Worm (Caenorhabditis elegans): Measurements from ENCODE around the gene pdr-1.

Gene pdr-1

DNA sequence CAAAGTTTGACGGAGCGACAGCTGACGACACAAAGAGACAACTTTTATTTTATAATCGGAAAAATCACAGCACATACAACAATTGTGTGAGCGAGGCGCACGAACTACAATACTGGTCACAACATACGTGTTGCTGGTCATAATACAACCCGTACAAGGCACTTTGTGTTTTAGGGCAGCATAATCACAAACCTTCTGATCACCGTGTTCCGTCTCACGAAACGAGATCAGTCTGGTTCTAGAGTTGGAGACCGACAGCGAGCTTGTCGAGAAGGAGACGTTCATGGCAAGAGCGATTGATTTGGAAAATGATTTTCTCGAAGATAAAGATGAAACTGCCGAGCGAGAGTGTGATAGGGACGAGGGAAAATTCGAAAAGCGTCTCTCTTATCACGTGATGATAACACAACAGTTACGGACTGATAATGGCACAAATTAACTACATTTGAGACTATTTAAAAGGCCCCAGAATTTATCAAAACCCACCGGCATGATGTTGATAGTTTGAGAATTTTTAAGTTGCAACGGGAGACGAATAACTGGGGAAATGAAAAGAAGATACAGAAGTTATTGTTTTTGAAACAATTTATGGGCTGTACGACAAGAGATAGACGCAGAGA is 4.5 kb upstream of the pdr-1 start (continued):
- TF ChIP-seq elt-2 (tag; optimal IDR thresholded peaks at IDR 0.05) (peak; percentile 83), mef-2 (tag; optimal IDR thresholded peaks at IDR 0.05) (no peak), blmp-1 (tag; optimal IDR thresholded peaks at IDR 0.05) (peak; percentile 65), nhr-47 (tag; optimal IDR thresholded peaks at IDR 0.05) (no peak), unc-62 (GFP tag; optimal IDR thresholded peaks at IDR 0.05) (no peak), nhr-12 (tag; optimal IDR thresholded peaks at IDR 0.05) (no peak), lin-14 (GFP tag; optimal IDR thresholded peaks at IDR 0.05) (peak; percentile 25), snpc-4 (tag; optimal IDR thresholded peaks at IDR 0.05) (no peak), ceh-90 (tag; optimal IDR thresholded peaks at IDR 0.05) (no peak), nhr-90 (tag; optimal IDR thresholded peaks at IDR 0.05; ENCODE audit: poor library complexity) (peak; percentile 53), grh-1 (GFP tag; IDR thresholded peaks at IDR 0.05) (no peak), ztf-4 (tag; optimal IDR thresholded peaks at IDR 0.05) (no peak), elt-3 (tag; optimal IDR thresholded peaks at IDR 0.05) (peak in 3 of 6 experiments; percentile 52 to 70 (median 67)), pag-3 (tag; optimal IDR thresholded peaks at IDR 0.05; ENCODE audit: borderline replicate concordance, insufficient read depth) (no peak), hlh-17 (GFP tag; optimal IDR thresholded peaks at IDR 0.05; ENCODE audit: borderline replicate concordance) (no peak), isw-1 (GFP tag; IDR thresholded peaks at IDR 0.05) (no peak), mab-9 (GFP tag; IDR thresholded peaks at IDR 0.05) (no peak), hpl-2 (GFP tag; optimal IDR thresholded peaks at IDR 0.05) (no peak), sox-4 (tag; optimal IDR thresholded peaks at IDR 0.05) (no peak), ceh-88 (GFP tag; IDR thresholded peaks at IDR 0.05) (no peak), fkh-8 (tag; optimal IDR thresholded peaks at IDR 0.05) (no peak), ets-5 (GFP tag; IDR thresholded peaks at IDR 0.05) (no peak), zip-4 (GFP tag; optimal IDR thresholded peaks at IDR 0.05) (no peak), ceh-8 (GFP tag; optimal IDR thresholded peaks at IDR 0.05) (no peak), unc-130 (tag; optimal IDR thresholded peaks at IDR 0.05) (no peak), F16B12.6 (tag; optimal IDR thresholded peaks at IDR 0.05) (no peak), alr-1 (tag; optimal IDR thresholded peaks at IDR 0.05; ENCODE audit: borderline replicate concordance) (no peak), ces-1 (GFP tag; optimal IDR thresholded peaks at IDR 0.05) (no peak), zag-1 (tag; optimal IDR thresholded peaks at IDR 0.05) (no peak), efl-3 (GFP tag; optimal IDR thresholded peaks at IDR 0.05) (no peak), lsy-2 (tag; optimal IDR thresholded peaks at IDR 0.05) (no peak)

DNA sequence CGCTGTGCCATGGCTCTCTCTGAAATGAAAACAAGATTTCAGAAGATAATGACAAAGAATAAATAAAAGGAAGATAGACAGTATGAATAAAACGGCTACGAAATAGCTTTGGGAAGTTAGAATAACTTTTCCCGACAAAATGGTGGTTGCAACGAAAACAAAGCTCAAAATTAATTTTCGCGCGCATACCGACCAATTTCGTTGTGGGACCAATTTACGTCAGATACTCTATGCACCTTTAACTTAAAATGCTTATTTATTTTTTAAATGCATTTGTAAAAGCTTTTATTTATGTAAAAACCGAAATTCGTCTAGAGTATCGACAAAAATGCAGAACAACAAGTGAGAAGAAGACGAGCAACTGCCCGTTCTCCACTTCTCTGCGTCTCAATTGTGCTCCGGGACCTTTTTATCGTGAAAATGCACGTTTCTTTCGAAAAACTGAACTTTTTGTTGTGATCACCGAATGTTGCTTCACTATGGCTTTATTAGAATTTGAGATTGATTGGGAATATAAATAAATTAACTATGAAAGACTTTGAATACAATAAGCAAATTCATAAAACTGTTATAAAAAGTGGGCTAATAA is 3.1 kb upstream of the pdr-1 start, which contains the start of gene rml-1:
rml-1 (minus strand) TSS at position 19 of the 589 bp plus-strand sequence.
- TF ChIP-seq efl-1 (optimal IDR thresholded peaks at IDR 0.05) (peak; percentile 18 to 45), efl-1 (GFP tag; optimal IDR thresholded peaks at IDR 0.05 in 1 of 2) (peak in 1 of 2 experiments; percentile 54), dpl-1 (GFP tag; optimal IDR thresholded peaks at IDR 0.05) (peak in 2 of 3 experiments; percentile 0 to 58), mef-2 (tag; optimal IDR thresholded peaks at IDR 0.05) (no peak), lin-14 (GFP tag; optimal IDR thresholded peaks at IDR 0.05) (peak; percentile 26), lin-35 (GFP tag; optimal IDR thresholded peaks at IDR 0.05) (peak in 1 of 2 experiments; percentile 20)

DNA sequence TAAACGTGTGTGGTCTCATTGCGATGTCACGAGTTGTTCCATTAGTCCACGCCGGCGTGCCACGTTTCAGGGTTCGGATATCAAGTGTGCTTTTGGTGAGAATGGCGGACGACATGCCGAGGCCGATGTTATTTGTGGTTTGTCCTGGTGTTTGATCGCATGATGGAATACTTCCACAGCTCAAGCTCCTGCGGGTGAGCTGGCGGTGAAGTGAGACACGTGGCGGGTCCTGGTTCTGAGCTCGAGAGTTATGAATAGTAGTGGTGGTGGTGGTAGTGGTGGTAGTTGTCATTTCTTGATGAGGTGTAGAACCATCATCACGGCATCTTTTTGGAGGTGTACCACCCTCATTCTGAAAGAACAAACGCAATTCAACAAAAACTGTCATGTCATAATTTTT is 1.3 kb upstream of the pdr-1 start:
- TF ChIP-seq ceh-90 (tag; optimal IDR thresholded peaks at IDR 0.05): no peak
- no peak for TF ChIP-seq egl-27 (tag; optimal IDR thresholded peaks at IDR 0.05)
- no peak for TF ChIP-seq irx-1 (tag; optimal IDR thresholded peaks at IDR 0.05)
- TF ChIP-seq grh-1 (GFP tag; IDR thresholded peaks at IDR 0.05): no peak
- TF ChIP-seq nhr-237 (tag; optimal IDR thresholded peaks at IDR 0.05): no peak
- no peak for TF ChIP-seq ceh-63 (GFP tag; optimal IDR thresholded peaks at IDR 0.05)
- TF ChIP-seq mef-2 (tag; optimal IDR thresholded peaks at IDR 0.05): no peak
- no peak for TF ChIP-seq sup-37 (GFP tag; optimal IDR thresholded peaks at IDR 0.05)
- TF ChIP-seq ceh-82 (tag; optimal IDR thresholded peaks at IDR 0.05): no peak
- no peak for TF ChIP-seq nhr-76 (tag; optimal IDR thresholded peaks at IDR 0.05)
- TF ChIP-seq aha-1 (tag; optimal IDR thresholded peaks at IDR 0.05): no peak
- TF ChIP-seq zag-1 (tag; optimal IDR thresholded peaks at IDR 0.05): no peak

All from whole organism, L1 larva.